Worm (Caenorhabditis elegans): ENCODE measurements around the gene pmp-1.

- TF ChIP-seq ama-1 (optimal IDR thresholded peaks at IDR 0.05): no peak
- no peak for TF ChIP-seq elt-2 (tag; optimal IDR thresholded peaks at IDR 0.05)
- no peak for TF ChIP-seq dmd-4 (tag; optimal IDR thresholded peaks at IDR 0.05; ENCODE audit: borderline replicate concordance)
- no peak for TF ChIP-seq unc-55 (GFP tag; optimal IDR thresholded peaks at IDR 0.05)
- no peak for TF ChIP-seq pag-3 (tag; optimal IDR thresholded peaks at IDR 0.05; ENCODE audit: borderline replicate concordance)
- no peak for TF ChIP-seq hlh-15 (tag; optimal IDR thresholded peaks at IDR 0.05)
- no peak for TF ChIP-seq sox-2 (GFP tag; IDR thresholded peaks at IDR 0.05)
- TF ChIP-seq pat-9 (tag; optimal IDR thresholded peaks at IDR 0.05): no peak
- no peak for TF ChIP-seq unc-86 (tag; optimal IDR thresholded peaks at IDR 0.05)
- no peak for TF ChIP-seq F13H6.1 (tag; optimal IDR thresholded peaks at IDR 0.05)
- no peak for TF ChIP-seq fax-1 (tag; optimal IDR thresholded peaks at IDR 0.05)
- TF ChIP-seq ceh-19 (GFP tag; optimal IDR thresholded peaks at IDR 0.05): no peak
- no peak for TF ChIP-seq T23F11.4 (GFP tag; optimal IDR thresholded peaks at IDR 0.05)
Measured at ce11 chrII:6915875-6916274, 32.3 kb upstream of the pmp-1 start, which contains the start of gene B0252.8.
